Fruit fly (Drosophila melanogaster): ENCODE data around the gene ND-13B.

DNA sequence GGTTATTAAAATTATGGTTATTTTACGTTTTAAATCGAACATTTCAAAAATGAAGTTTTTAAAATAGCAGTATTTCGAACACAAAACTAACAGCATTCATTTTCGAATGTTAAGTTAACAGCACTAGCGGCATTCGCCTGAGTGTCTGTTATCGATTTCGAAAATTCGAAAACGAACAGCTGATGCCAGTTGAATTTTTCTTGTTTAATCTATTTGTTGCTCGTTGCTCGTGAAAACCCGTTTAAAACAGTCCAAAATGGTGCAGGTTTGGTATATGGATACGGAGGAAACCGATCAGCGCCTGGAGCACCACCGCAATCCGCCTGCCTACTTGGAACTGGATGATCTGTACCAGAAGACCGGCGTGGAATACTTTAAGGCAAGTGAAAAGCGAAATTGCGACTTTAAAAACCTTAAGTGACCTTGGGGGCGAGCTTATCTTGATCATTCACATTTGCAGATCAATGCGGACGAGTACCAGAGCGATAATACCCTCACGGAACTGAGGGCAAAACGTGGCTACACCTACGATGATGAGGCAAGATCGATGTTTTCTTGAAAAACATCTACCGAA lies 30.6 kb downstream of the ND-13B start, which contains the start of gene Adi1:
- TF ChIP-seq Dll (optimal IDR thresholded peaks at IDR 0.05) (no peak), CG8478 (optimal IDR thresholded peaks at IDR 0.05) (no peak), usp (GFP tag; optimal IDR thresholded peaks at IDR 0.05) (no peak)
